Worm (Caenorhabditis elegans) whole organism, midembryonic: ENCODE measurements around the gene srj-23.

Experiments used
- flt-1 ChIP-seq: fragments of 200-800 bp; sonication (Bioruptor generic); IDR thresholded peaks from 2 replicates; pipeline ENCODE4 v1.3.6; 2022; ENCODE audit warnings: missing genetic modification characterization, missing compliant biosample characterization
- klf-2 ChIP-seq: fragments of 200-800 bp; sonication (Bioruptor generic); conservative IDR thresholded peaks from 2 replicates; pipeline ENCODE4 v1.3.6; 2022; ENCODE audit warnings: missing genetic modification reagents, missing genetic modification characterization, missing compliant biosample characterization
- med-1 ChIP-seq: sonication (generic microtip); optimal IDR thresholded peaks from 2 replicates; lab custom pipeline; 2017; ENCODE audit warnings: missing genetic modification characterization, mild to moderate bottlenecking, missing compliant biosample characterization, antibody characterized with exemption, missing genetic modification reagents; ENCODE audit not compliant: insufficient read depth
- ref-1 ChIP-seq: fragments of 200-800 bp; sonication (Bioruptor generic); conservative IDR thresholded peaks from 2 replicates; pipeline ENCODE4 v1.3.6; 2022; ENCODE audit warnings: missing genetic modification reagents, missing genetic modification characterization, missing compliant biosample characterization
- tab-1 ChIP-seq: fragments of 200-800 bp; sonication (Bioruptor generic); IDR thresholded peaks from 2 replicates; pipeline ENCODE4 v1.3.6; 2022; ENCODE audit warnings: missing genetic modification characterization, missing compliant biosample characterization

- TF ChIP-seq ref-1 (GFP tag; lab: Robert Waterston, UW), result no peak
- TF ChIP-seq med-1 (GFP tag; lab: Kevin White, UChicago), result no peak
- no peak for TF ChIP-seq klf-2 (GFP tag; lab: Robert Waterston, UW)
- TF ChIP-seq tab-1 (GFP tag; lab: Robert Waterston, UW), result no peak
- no peak for TF ChIP-seq flt-1 (GFP tag; lab: Robert Waterston, UW)
Measured at ce11 chrV:1495752-1496151, 44.3 kb downstream of the srj-23 start.
